1 worm cellular context compared by ENCODE assay signal in genomic region chrIII:1122239-1122638, ce11.
A peak's percentile ranks its signal among the peaks of the same experiment; 100 is the strongest.
TF ChIP-seq lines count a peak whose summit lies in the region.

No protein-coding gene starts in this region.

TF ChIP-seq in whole organism, L4 larva, 104 proteins besides CTCF, POLR2A, EP300 and RAD21 (continued from another document):
- peak; percentile 69 for TF ChIP-seq dmd-6 (GFP tag; IDR thresholded peaks at IDR 0.05; lab: Robert Waterston, UW)
- TF ChIP-seq fos-1 (tag; optimal IDR thresholded peaks at IDR 0.05; lab: Kevin White, UChicago): no peak
- no peak for TF ChIP-seq F37D6.2 (tag; optimal IDR thresholded peaks at IDR 0.05; lab: Kevin White, UChicago)
- no peak for TF ChIP-seq madf-5 (GFP tag; IDR thresholded peaks at IDR 0.05; lab: Robert Waterston, UW)
- TF ChIP-seq nhr-42 (GFP tag; IDR thresholded peaks at IDR 0.05; lab: Robert Waterston, UW): no peak
- peak; percentile 50 for TF ChIP-seq rbr-2 (tag; optimal IDR thresholded peaks at IDR 0.05; lab: Kevin White, UChicago)
- TF ChIP-seq zag-1 (tag; optimal IDR thresholded peaks at IDR 0.05; lab: Kevin White, UChicago): no peak
- no peak for TF ChIP-seq nhr-102 (tag; optimal IDR thresholded peaks at IDR 0.05; lab: Kevin White, UChicago)
- peak; percentile 86 for TF ChIP-seq lin-13 (GFP tag; optimal IDR thresholded peaks at IDR 0.05; lab: Kevin White, UChicago)
- TF ChIP-seq ZK546.5 (tag; optimal IDR thresholded peaks at IDR 0.05; lab: Kevin White, UChicago): no peak
- TF ChIP-seq skn-1 (tag; optimal IDR thresholded peaks at IDR 0.05; lab: Kevin White, UChicago): no peak
- 0 out of 2 replicates have a peak, but pooled peaks have one; percentile 29 for TF ChIP-seq ZK337.2 (GFP tag; IDR thresholded peaks at IDR 0.05; lab: Robert Waterston, UW)
- TF ChIP-seq saeg-2 (GFP tag; IDR thresholded peaks at IDR 0.05; lab: Robert Waterston, UW): no peak
- peak; percentile 68 for TF ChIP-seq duxl-1 (tag; optimal IDR thresholded peaks at IDR 0.05; lab: Kevin White, UChicago; ENCODE audit: poor library complexity)
- TF ChIP-seq sdz-12 (GFP tag; optimal IDR thresholded peaks at IDR 0.05; lab: Kevin White, UChicago): peak; percentile 63
